Worm (Caenorhabditis elegans) whole organism, L2 larva: ENCODE results near the gene ubh-3.

ENCODE experiments used
- R02D3.7 ChIP-seq: fragments of 150-350 bp; optimal IDR thresholded peaks from 2 replicates; lab custom pipeline; 2014; ENCODE audit warnings: missing biosample characterization, missing genetic modification characterization
- ZK546.5 ChIP-seq: sonication (generic microtip); optimal IDR thresholded peaks from 2 replicates; lab custom pipeline; 2017; ENCODE audit warnings: missing biosample characterization, missing genetic modification characterization
- alr-1 ChIP-seq: fragments of 150-350 bp; optimal IDR thresholded peaks from 2 replicates; lab custom pipeline; 2014; ENCODE audit warnings: missing biosample characterization, missing genetic modification characterization
- aly-2 ChIP-seq: fragments of 150-350 bp; optimal IDR thresholded peaks from 2 replicates; lab custom pipeline; 2014; ENCODE audit warnings: missing biosample characterization, missing genetic modification characterization
- ceh-16 ChIP-seq: fragments of 150-350 bp; optimal IDR thresholded peaks from 2 replicates; lab custom pipeline; 2014; ENCODE audit warnings: missing biosample characterization, missing genetic modification characterization
- fos-1 ChIP-seq: fragments of 150-350 bp; optimal IDR thresholded peaks from 2 replicates; lab custom pipeline; 2014; ENCODE audit warnings: missing biosample characterization, missing genetic modification characterization
- mbf-1 ChIP-seq: sonication (generic microtip); optimal IDR thresholded peaks from 2 replicates; lab custom pipeline; 2017; ENCODE audit warnings: missing biosample characterization, missing genetic modification characterization

DNA sequence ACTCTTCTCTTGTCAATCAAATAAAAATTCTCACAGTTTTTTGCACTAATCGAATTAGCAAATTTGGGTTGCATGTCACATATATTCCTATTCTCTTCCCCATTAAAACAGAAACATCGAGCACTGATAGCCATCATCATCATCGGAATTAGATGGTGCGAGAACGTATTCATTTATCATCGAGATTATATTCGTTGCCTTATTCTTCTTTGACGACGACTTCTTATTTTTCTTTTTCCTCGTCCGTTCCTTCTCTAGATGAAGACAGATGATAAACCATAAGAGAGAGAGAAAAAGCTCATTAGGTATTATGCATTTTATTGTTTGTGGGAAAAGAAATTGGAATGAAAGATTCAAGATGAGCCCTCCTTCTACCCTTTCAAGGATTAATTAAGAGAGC is 37.4 kb downstream of the ubh-3 start:
- no peak for TF ChIP-seq mbf-1 (tag; lab: Kevin White, UChicago)
- no peak for TF ChIP-seq ceh-16
- TF ChIP-seq aly-2 (tag; lab: Kevin White, UChicago) = no peak
- TF ChIP-seq fos-1 (tag; lab: Kevin White, UChicago) = no peak
- no peak for TF ChIP-seq ZK546.5 (tag; lab: Kevin White, UChicago)
- TF ChIP-seq alr-1 (tag; lab: Kevin White, UChicago) = no peak
- no peak for TF ChIP-seq R02D3.7 (tag; lab: Kevin White, UChicago)
